Fruit fly (Drosophila melanogaster) whole organism: ENCODE results near the gene br.

Experiments
- CG8478 ChIP-seq: fragments of >200 bp; optimal IDR thresholded peaks from 2 replicates; lab custom pipeline; 2018; ENCODE audit warnings: inconsistent platforms
- pan ChIP-seq: fragments of >200 bp; optimal IDR thresholded peaks from 2 replicates; lab custom pipeline; 2017
- psq ChIP-seq: fragments of >200 bp; optimal IDR thresholded peaks from 2 replicates; lab custom pipeline; 2017

DNA sequence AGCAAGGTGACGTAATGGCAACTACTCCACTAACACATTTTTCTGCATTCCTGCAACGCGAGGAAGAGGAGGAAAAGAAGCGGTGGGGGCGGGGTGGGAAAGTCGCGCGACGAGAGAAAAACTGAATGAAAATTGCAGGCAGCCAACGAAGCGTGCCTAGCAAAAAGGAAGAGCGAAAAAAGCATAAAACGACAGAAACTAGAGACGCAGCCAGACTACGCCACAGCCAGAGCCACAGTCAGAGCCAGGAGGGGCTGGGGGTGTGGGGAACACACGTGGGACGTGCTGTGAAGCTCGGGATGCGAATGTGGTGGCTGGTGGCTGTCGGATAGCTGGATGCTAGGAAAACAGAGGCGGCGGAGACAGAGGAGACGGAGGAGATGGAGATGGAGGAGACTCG, 39.4 kb downstream of the br start:
- TF ChIP-seq psq (lab: Kevin White, UChicago) (no peak), CG8478 (lab: Kevin White, UChicago) (no peak), pan (lab: Kevin White, UChicago) (no peak)
